Fruit fly (Drosophila melanogaster) whole organism, prepupa: Measurements from ENCODE around the gene Octbeta1R.

Experiments
- Blimp-1 ChIP-seq: fragments of 200-800 bp; sonication (Bioruptor generic); optimal IDR thresholded peaks from 3 replicates; lab custom pipeline; 2017; ENCODE audit warnings: missing biosample characterization, missing genetic modification characterization, mild to moderate bottlenecking, moderate library complexity, missing genetic modification reagents
- CG10631 ChIP-seq: fragments of 200-800 bp; sonication (Bioruptor generic); optimal IDR thresholded peaks from 2 replicates; lab custom pipeline; 2016; ENCODE audit warnings: missing biosample characterization, missing genetic modification characterization
- CG10669 ChIP-seq: fragments of 200-800 bp; sonication (Bioruptor generic); optimal IDR thresholded peaks from 3 replicates; lab custom pipeline; 2018; ENCODE audit warnings: missing biosample characterization, mild to moderate bottlenecking, missing genetic modification characterization, moderate library complexity
- CG11294 ChIP-seq: fragments of 200-800 bp; sonication (Bioruptor generic); IDR thresholded peaks from 2 replicates; pipeline ENCODE4 v1.3.6; 2022; ENCODE audit warnings: missing biosample characterization, missing genetic modification characterization
- CG11762 ChIP-seq: fragments of 200-800 bp; sonication (Bioruptor generic); optimal IDR thresholded peaks from 3 replicates; lab custom pipeline; 2016; ENCODE audit warnings: missing biosample characterization, missing genetic modification characterization; ENCODE audit not compliant: insufficient read depth
- CG11902 ChIP-seq: fragments of 200-800 bp; sonication (Bioruptor generic); optimal IDR thresholded peaks from 3 replicates; lab custom pipeline; 2016; ENCODE audit warnings: missing biosample characterization, missing genetic modification characterization
- CG1621 ChIP-seq: fragments of 200-800 bp; sonication (Bioruptor generic); optimal IDR thresholded peaks from 3 replicates; lab custom pipeline; 2018; ENCODE audit warnings: missing biosample characterization, mild to moderate bottlenecking, missing genetic modification characterization
- CG16779 ChIP-seq: fragments of 200-800 bp; sonication (Bioruptor generic); optimal IDR thresholded peaks from 3 replicates; lab custom pipeline; 2017; ENCODE audit warnings: missing biosample characterization, mild to moderate bottlenecking, missing genetic modification characterization
- CG3032 ChIP-seq: fragments of 200-800 bp; optimal IDR thresholded peaks from 2 replicates; lab custom pipeline; 2019; ENCODE audit warnings: missing biosample characterization, mild to moderate bottlenecking, missing genetic modification characterization, moderate library complexity
- CG31627 ChIP-seq: fragments of 200-800 bp; sonication (Bioruptor generic); optimal IDR thresholded peaks from 3 replicates; lab custom pipeline; 2016; ENCODE audit warnings: missing biosample characterization, missing genetic modification characterization
- CG3919 ChIP-seq: fragments of 200-800 bp; sonication (Bioruptor generic); optimal IDR thresholded peaks from 3 replicates; lab custom pipeline; 2016; ENCODE audit warnings: missing biosample characterization, missing genetic modification characterization
- CG4318 ChIP-seq: fragments of 200-800 bp; sonication (Bioruptor generic); optimal IDR thresholded peaks from 3 replicates; lab custom pipeline; 2017; ENCODE audit warnings: missing biosample characterization, mild to moderate bottlenecking, missing genetic modification characterization
- CG6163 ChIP-seq: fragments of 200-800 bp; sonication (Bioruptor generic); IDR thresholded peaks from 3 replicates; pipeline ENCODE4 v1.3.6; 2022; ENCODE audit warnings: missing biosample characterization, missing genetic modification characterization
- CG6792 ChIP-seq: fragments of 200-800 bp; sonication (Bioruptor generic); optimal IDR thresholded peaks from 3 replicates; lab custom pipeline; 2016; ENCODE audit warnings: missing biosample characterization, missing genetic modification characterization
- CG6808 ChIP-seq: fragments of 200-800 bp; sonication (Bioruptor generic); optimal IDR thresholded peaks from 3 replicates; lab custom pipeline; 2017; ENCODE audit warnings: missing biosample characterization, missing genetic modification characterization, mild to moderate bottlenecking, moderate library complexity, missing genetic modification reagents
- CG6854 ChIP-seq: fragments of 200-800 bp; sonication (Bioruptor generic); optimal IDR thresholded peaks from 2 replicates; lab custom pipeline; 2017; ENCODE audit warnings: missing biosample characterization, mild to moderate bottlenecking, missing genetic modification characterization
- CG8319 ChIP-seq: fragments of 200-800 bp; sonication (Bioruptor generic); optimal IDR thresholded peaks from 3 replicates; lab custom pipeline; 2016; ENCODE audit warnings: missing biosample characterization, missing genetic modification characterization
- Eip75B ChIP-seq: fragments of 200-800 bp; sonication (Bioruptor generic); optimal IDR thresholded peaks from 3 replicates; lab custom pipeline; 2016; ENCODE audit warnings: missing biosample characterization, missing genetic modification characterization
- Eip78C ChIP-seq: fragments of 200-800 bp; sonication (Bioruptor generic); peaks from one replicate; lab custom pipeline; 2016; ENCODE audit warnings: missing biosample characterization, missing genetic modification characterization
- Eip93F ChIP-seq: fragments of 200-800 bp; sonication (Bioruptor generic); optimal IDR thresholded peaks from 2 replicates; lab custom pipeline; 2016; ENCODE audit warnings: missing biosample characterization, mild to moderate bottlenecking, missing genetic modification characterization
- Ets96B ChIP-seq: fragments of 200-800 bp; optimal IDR thresholded peaks from 2 replicates; lab custom pipeline; 2019; ENCODE audit warnings: missing biosample characterization, mild to moderate bottlenecking, missing genetic modification characterization, moderate library complexity
- Hr39 ChIP-seq: fragments of 200-800 bp; sonication (Bioruptor generic); optimal IDR thresholded peaks from 2 replicates; lab custom pipeline; 2016; ENCODE audit warnings: missing biosample characterization, missing genetic modification characterization
- Hr4 ChIP-seq: fragments of 200-800 bp; sonication (Bioruptor generic); optimal IDR thresholded peaks from 3 replicates; lab custom pipeline; 2016; ENCODE audit warnings: missing biosample characterization, missing genetic modification characterization
- OdsH ChIP-seq: fragments of 200-800 bp; sonication (Bioruptor generic); optimal IDR thresholded peaks from 3 replicates; lab custom pipeline; 2016; ENCODE audit warnings: missing biosample characterization, missing genetic modification characterization
- Sox14 ChIP-seq: fragments of 200-800 bp; sonication (Bioruptor generic); optimal IDR thresholded peaks from 3 replicates; lab custom pipeline; 2016; ENCODE audit warnings: missing biosample characterization, missing genetic modification characterization
- Sox15 ChIP-seq: fragments of 200-800 bp; sonication (Bioruptor generic); optimal IDR thresholded peaks from 3 replicates; lab custom pipeline; 2016; ENCODE audit warnings: missing biosample characterization, missing genetic modification characterization
- achi ChIP-seq: fragments of 200-800 bp; sonication (Bioruptor generic); optimal IDR thresholded peaks from 3 replicates; lab custom pipeline; 2016; ENCODE audit warnings: missing biosample characterization, missing genetic modification characterization
- acj6 ChIP-seq: fragments of 200-800 bp; sonication (Bioruptor generic); optimal IDR thresholded peaks from 3 replicates; lab custom pipeline; 2016; ENCODE audit warnings: missing biosample characterization, missing genetic modification characterization
- cyc ChIP-seq: fragments of 200-800 bp; sonication (Bioruptor generic); optimal IDR thresholded peaks from 3 replicates; lab custom pipeline; 2016; ENCODE audit warnings: missing biosample characterization, missing genetic modification characterization
- dac ChIP-seq: fragments of 200-800 bp; sonication (Bioruptor generic); optimal IDR thresholded peaks from 2 replicates; lab custom pipeline; 2017; ENCODE audit warnings: missing biosample characterization, mild to moderate bottlenecking, missing genetic modification characterization
- dsx ChIP-seq: fragments of 200-800 bp; optimal IDR thresholded peaks from 3 replicates; lab custom pipeline; 2019; ENCODE audit warnings: missing biosample characterization, mild to moderate bottlenecking, missing genetic modification characterization, moderate library complexity; ENCODE audit not compliant: poor library complexity, severe bottlenecking
- eg ChIP-seq: fragments of 200-800 bp; sonication (Bioruptor generic); IDR thresholded peaks from 3 replicates; pipeline ENCODE4 v1.3.6; 2022; ENCODE audit warnings: missing biosample characterization, missing genetic modification characterization
- esn ChIP-seq: fragments of 200-800 bp; sonication (Bioruptor generic); optimal IDR thresholded peaks from 2 replicates; lab custom pipeline; 2016; ENCODE audit warnings: missing biosample characterization, mild to moderate bottlenecking, missing genetic modification characterization, moderate library complexity
- fd59A ChIP-seq: fragments of 200-800 bp; sonication (Bioruptor generic); optimal IDR thresholded peaks from 2 replicates; lab custom pipeline; 2017; ENCODE audit warnings: missing biosample characterization, mild to moderate bottlenecking, missing genetic modification characterization, missing genetic modification reagents
- lz ChIP-seq: fragments of 200-800 bp; sonication (Bioruptor generic); optimal IDR thresholded peaks from 3 replicates; lab custom pipeline; 2016; ENCODE audit warnings: missing biosample characterization, missing genetic modification characterization
- pdm3 ChIP-seq: fragments of 200-800 bp; sonication (Bioruptor generic); optimal IDR thresholded peaks from 3 replicates; lab custom pipeline; 2016; ENCODE audit warnings: missing biosample characterization, missing genetic modification characterization
- salr ChIP-seq, 2 experiments: fragments of 200-800 bp; sonication (Bioruptor generic); optimal IDR thresholded peaks; 3 replicates each; lab custom pipeline; 2016 to 2018; ENCODE audit warnings: missing biosample characterization in 2 of 2, missing genetic modification characterization in 2 of 2, mild to moderate bottlenecking in 1 of 2
- spab ChIP-seq: fragments of 200-800 bp; sonication (Bioruptor generic); optimal IDR thresholded peaks from 2 replicates; lab custom pipeline; 2017; ENCODE audit warnings: missing biosample characterization, mild to moderate bottlenecking, missing genetic modification characterization, missing genetic modification reagents
- svp ChIP-seq: fragments of 200-800 bp; sonication (Bioruptor generic); peaks from one replicate; lab custom pipeline; 2016; ENCODE audit warnings: missing biosample characterization, missing genetic modification characterization
- topi ChIP-seq: fragments of 200-800 bp; sonication (Bioruptor generic); optimal IDR thresholded peaks from 3 replicates; lab custom pipeline; 2016; ENCODE audit warnings: missing biosample characterization, missing genetic modification characterization
- vri ChIP-seq: fragments of 200-800 bp; sonication (Bioruptor generic); optimal IDR thresholded peaks from 3 replicates; lab custom pipeline; 2016; ENCODE audit warnings: missing biosample characterization, mild to moderate bottlenecking, missing genetic modification characterization

Gene Octbeta1R

DNA sequence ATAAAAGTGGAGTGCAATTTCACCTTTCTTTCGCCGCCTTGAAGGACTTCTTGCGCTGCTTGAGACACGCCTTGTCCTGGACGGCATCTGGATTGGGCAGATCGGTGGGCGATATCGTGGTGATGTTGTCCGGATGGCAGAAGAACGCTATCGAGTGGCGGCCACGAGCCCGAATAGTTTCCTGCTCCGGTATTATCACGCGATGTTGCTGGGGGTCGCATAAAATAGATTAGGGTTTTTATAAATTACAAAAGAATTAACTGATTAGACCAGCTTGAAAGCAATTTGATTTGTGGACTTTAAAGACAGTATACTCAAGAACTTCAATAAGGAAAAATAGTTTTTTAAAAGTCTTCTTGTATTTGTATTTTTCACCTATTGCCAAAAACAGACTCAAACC lies 23.5 kb downstream of the Octbeta1R start:
- TF ChIP-seq OdsH (GFP tag; lab: Kevin White, UChicago), result no peak
- TF ChIP-seq CG16779 (tag; lab: Kevin White, UChicago), result no peak
- TF ChIP-seq CG4318 (GFP tag; lab: Kevin White, UChicago), result no peak
- TF ChIP-seq Sox15 (GFP tag; lab: Kevin White, UChicago), result no peak
- TF ChIP-seq vri (GFP tag; lab: Kevin White, UChicago), result no peak
- TF ChIP-seq CG10669 (GFP tag; lab: Kevin White, UChicago), result no peak
- no peak for TF ChIP-seq Hr4 (GFP tag; lab: Kevin White, UChicago)
- TF ChIP-seq CG3032, result no peak
- TF ChIP-seq lz (GFP tag; lab: Kevin White, UChicago), result no peak

DNA sequence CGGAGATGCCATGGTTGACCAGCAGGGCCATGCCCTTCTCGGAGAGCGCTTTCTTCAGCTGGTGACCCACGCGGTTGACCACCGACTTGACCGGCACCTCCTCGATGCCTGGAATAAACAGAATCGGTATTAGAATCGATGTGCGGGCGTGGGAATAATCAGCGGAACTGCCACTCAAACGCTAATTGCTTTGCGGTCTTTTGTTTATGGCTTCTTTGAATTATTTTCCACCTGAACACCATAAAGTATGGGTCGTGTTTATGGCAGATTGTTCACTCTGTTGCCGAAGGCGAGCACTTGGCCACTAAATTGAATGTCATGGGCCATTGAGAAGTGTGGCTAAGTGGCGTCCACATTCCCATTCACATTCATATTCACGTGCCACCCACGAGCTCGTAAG lies 25.0 kb downstream of the Octbeta1R start:
- TF ChIP-seq dsx (GFP tag; lab: Kevin White, UChicago) (no peak), CG4318 (GFP tag; lab: Kevin White, UChicago) (no peak), vri (GFP tag; lab: Kevin White, UChicago) (no peak), CG8319 (GFP tag; lab: Kevin White, UChicago) (no peak), achi (GFP tag; lab: Kevin White, UChicago) (no peak)

DNA sequence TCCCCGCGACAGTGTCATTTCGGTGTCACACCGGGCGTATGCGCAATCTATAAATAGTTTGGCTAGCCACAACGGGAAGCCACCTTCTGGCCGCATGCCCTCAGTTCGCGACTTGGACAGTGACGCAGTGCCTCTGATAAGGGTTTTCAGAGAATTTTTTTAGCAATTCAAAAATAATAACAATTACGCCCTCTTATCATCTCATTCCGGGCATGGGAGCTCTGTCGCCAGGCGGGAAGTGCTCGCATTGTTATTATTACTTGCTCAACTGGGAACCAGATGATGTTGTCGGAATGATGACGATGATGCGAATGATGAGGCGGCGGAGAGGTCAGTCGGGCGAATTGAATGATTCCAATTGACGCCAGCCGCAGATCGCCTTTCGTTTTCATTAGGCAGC lies 25.8 kb downstream of the Octbeta1R start:
- TF ChIP-seq CG10631, result no peak
- TF ChIP-seq CG8319 (GFP tag; lab: Kevin White, UChicago), result no peak
- no peak for TF ChIP-seq CG6808 (GFP tag; lab: Kevin White, UChicago)
- TF ChIP-seq Eip93F, result peak; percentile 10
- peak; percentile 20 for TF ChIP-seq Blimp-1 (GFP tag; lab: Kevin White, UChicago)
- TF ChIP-seq CG1621 (tag; lab: Kevin White, UChicago), result no peak
- peak; percentile 97 for TF ChIP-seq svp (GFP tag; lab: Kevin White, UChicago)
- no peak for TF ChIP-seq eg (GFP tag; lab: Robert Waterston, UW)
- no peak for TF ChIP-seq Sox14 (GFP tag; lab: Kevin White, UChicago)
- TF ChIP-seq Sox15 (GFP tag; lab: Kevin White, UChicago), result no peak
- peak; percentile 0 for TF ChIP-seq vri (GFP tag; lab: Kevin White, UChicago)
- no peak for TF ChIP-seq Eip75B (GFP tag; lab: Kevin White, UChicago)
- TF ChIP-seq CG11902 (GFP tag; lab: Kevin White, UChicago), result no peak

DNA sequence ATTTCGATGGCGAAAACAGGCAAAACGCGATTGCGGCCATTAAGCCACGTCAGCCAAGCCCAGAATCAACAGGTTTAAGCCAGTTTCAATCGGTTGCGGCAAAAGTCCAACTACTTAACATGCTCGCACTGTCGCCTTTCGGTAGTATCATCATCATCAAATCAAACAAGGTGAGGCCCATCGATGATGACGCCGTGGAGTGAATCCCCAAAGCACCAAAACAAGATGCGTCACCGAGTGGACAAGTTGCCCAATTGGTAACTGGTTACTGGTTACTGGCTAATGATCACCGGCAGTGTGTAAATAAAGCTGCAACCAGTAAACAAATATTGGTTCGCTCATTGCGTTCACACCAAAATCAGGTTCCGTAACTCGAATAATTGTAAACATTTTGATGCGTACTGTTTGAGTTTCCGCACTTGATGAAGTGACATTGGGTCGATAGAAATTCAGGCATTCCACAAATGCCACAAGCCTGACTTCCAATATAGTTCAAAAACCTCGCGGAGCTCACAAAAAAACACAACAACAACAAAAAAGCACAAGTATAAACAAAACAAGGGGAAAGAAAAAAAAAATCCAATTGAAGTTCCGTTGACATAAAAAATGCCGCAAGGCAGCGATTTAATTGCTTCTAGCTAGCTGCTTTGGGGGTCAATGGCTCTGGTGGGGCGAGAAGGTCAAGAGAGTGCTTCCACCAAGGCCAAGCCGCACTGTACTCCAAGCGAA lies 27.5 kb downstream of the Octbeta1R start:
- TF ChIP-seq acj6 (GFP tag; lab: Kevin White, UChicago) (no peak), Sox15 (GFP tag; lab: Kevin White, UChicago) (peak; percentile 4), CG16779 (tag; lab: Kevin White, UChicago) (no peak), CG1621 (tag; lab: Kevin White, UChicago) (no peak), esn (peak; percentile 49), CG8319 (GFP tag; lab: Kevin White, UChicago) (no peak), svp (GFP tag; lab: Kevin White, UChicago) (peak; percentile 86), salr (GFP tag; optimal IDR thresholded peaks at IDR 0.05; lab: Kevin White, UChicago) (no peak), CG4318 (GFP tag; lab: Kevin White, UChicago) (no peak), dsx (GFP tag; lab: Kevin White, UChicago) (no peak), CG6792 (GFP tag; lab: Kevin White, UChicago) (peak; percentile 4), CG11762 (GFP tag; lab: Kevin White, UChicago) (no peak), CG10669 (GFP tag; lab: Kevin White, UChicago) (no peak), CG10631 (no peak), topi (GFP tag; lab: Kevin White, UChicago) (peak; percentile 7), achi (GFP tag; lab: Kevin White, UChicago) (no peak), Hr39 (GFP tag; lab: Kevin White, UChicago) (peak; percentile 30), eg (GFP tag; lab: Robert Waterston, UW) (no peak), CG3919 (GFP tag; lab: Kevin White, UChicago) (peak; percentile 13), pdm3 (GFP tag; lab: Kevin White, UChicago) (peak; percentile 27), CG6854 (peak; percentile 38), Ets96B (tag; lab: Kevin White, UChicago) (no peak), spab (GFP tag; lab: Kevin White, UChicago) (no peak), OdsH (GFP tag; lab: Kevin White, UChicago) (peak; percentile 15), fd59A (GFP tag; lab: Kevin White, UChicago) (no peak), CG11294 (no peak), Sox14 (GFP tag; lab: Kevin White, UChicago) (no peak), CG6163 (GFP tag; lab: Robert Waterston, UW) (no peak), CG6808 (GFP tag; lab: Kevin White, UChicago) (no peak), Eip78C (peak; percentile 82), Hr4 (GFP tag; lab: Kevin White, UChicago) (no peak), cyc (no peak), CG31627 (GFP tag; lab: Kevin White, UChicago) (peak; percentile 29), dac (GFP tag; lab: Kevin White, UChicago) (no peak)
